Fruit fly (Drosophila melanogaster): ENCODE results near the gene mtrm.

mtrm gene

DNA sequence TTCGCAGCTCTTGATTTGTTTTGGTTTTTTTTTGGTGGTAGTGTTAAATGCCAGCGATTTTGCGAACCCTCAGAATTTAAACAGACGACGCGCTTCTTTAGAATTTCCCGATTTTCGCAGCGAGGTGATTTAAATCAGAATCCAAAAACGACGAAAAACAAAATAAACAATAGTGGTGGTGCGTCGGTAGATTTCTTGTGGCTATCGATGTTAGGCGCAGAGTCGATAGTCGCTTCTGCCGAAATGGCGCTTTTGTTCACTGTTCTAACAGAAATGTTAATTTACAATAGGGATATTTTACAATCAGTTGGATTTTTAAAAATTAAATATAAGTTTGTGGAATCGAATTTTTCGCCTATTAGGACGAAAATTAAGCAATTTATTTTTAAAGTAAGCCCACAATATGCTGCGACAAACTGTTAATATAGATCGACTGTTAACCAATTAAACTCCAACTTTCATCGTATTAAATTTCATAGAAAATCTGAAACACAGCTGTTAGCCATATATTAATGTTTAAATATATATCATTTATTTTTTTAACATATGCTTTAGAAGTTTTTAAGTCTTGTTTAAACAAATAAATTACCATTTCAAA lies 36.5 kb downstream of the mtrm start, which contains the start of gene CG6983:
Gene CG6983, minus strand, starts transcription at position 176 of the 598 bp plus-strand sequence.
- TF ChIP-seq CG2129 (GFP tag; IDR thresholded peaks at IDR 0.05; ENCODE audit: partially characterized antibody) (peak; percentile 30; the same call in 1 of the 2 replicates), ranshi (GFP tag; IDR thresholded peaks at IDR 0.05) (no peak), Eip74EF (GFP tag; optimal IDR thresholded peaks at IDR 0.05) (no peak), pnt (GFP tag; optimal IDR thresholded peaks at IDR 0.05) (no peak), CG1647 (GFP tag; optimal IDR thresholded peaks at IDR 0.05) (no peak), HmgZ (tag; optimal IDR thresholded peaks at IDR 0.05) (no peak), tna (GFP tag; IDR thresholded peaks at IDR 0.05; ENCODE audit: partially characterized antibody) (peak; percentile 61), ap (GFP tag; IDR thresholded peaks at IDR 0.05) (no peak), ind (GFP tag; optimal IDR thresholded peaks at IDR 0.05) (no peak), Ptx1 (GFP tag; IDR thresholded peaks at IDR 0.05) (no peak), scrt (GFP tag; optimal IDR thresholded peaks at IDR 0.05) (no peak), C15 (GFP tag; IDR thresholded peaks at IDR 0.05) (no peak), yki (optimal IDR thresholded peaks at IDR 0.05) (no peak), nerfin-2 (GFP tag; IDR thresholded peaks at IDR 0.05; ENCODE audit: partially characterized antibody) (no peak), pb (GFP tag; optimal IDR thresholded peaks at IDR 0.05) (no peak), toy (GFP tag; IDR thresholded peaks at IDR 0.05) (no peak), CrebB (tag; optimal IDR thresholded peaks at IDR 0.05) (no peak), Six4 (GFP tag; optimal IDR thresholded peaks at IDR 0.05) (no peak), dm (GFP tag; optimal IDR thresholded peaks at IDR 0.05) (no peak), CG10209 (GFP tag; optimal IDR thresholded peaks at IDR 0.05) (no peak), kay (GFP tag; optimal IDR thresholded peaks at IDR 0.05) (no peak), CTCF (GFP tag; optimal IDR thresholded peaks at IDR 0.05) (peak; percentile 96), tin (GFP tag; optimal IDR thresholded peaks at IDR 0.05) (no peak), fd96Cb (tag; optimal IDR thresholded peaks at IDR 0.05) (no peak), so (GFP tag; IDR thresholded peaks at IDR 0.05) (no peak), CG6854 (GFP tag; optimal IDR thresholded peaks at IDR 0.05) (no peak), CG7839 (tag; optimal IDR thresholded peaks at IDR 0.05) (no peak), phol (tag; optimal IDR thresholded peaks at IDR 0.05) (no peak), Hmr (GFP tag; optimal IDR thresholded peaks at IDR 0.05) (no peak), Xbp1 (GFP tag; optimal IDR thresholded peaks at IDR 0.05) (no peak), CG33213 (GFP tag; optimal IDR thresholded peaks at IDR 0.05) (no peak), tio (GFP tag; optimal IDR thresholded peaks at IDR 0.05) (no peak), Dip2 (GFP tag; IDR thresholded peaks at IDR 0.05) (no peak), ssp (GFP tag; IDR thresholded peaks at IDR 0.05) (no peak), CG30403 (GFP tag; optimal IDR thresholded peaks at IDR 0.05) (no peak), lab (GFP tag; optimal IDR thresholded peaks at IDR 0.05) (no peak), ro (GFP tag; IDR thresholded peaks at IDR 0.05) (no peak), CG7987 (GFP tag; optimal IDR thresholded peaks at IDR 0.05) (no peak), btn (GFP tag; optimal IDR thresholded peaks at IDR 0.05) (no peak), Adf1 (GFP tag; IDR thresholded peaks at IDR 0.05) (peak; percentile 4; the same call in 1 of the 2 replicates), CG18599 (GFP tag; optimal IDR thresholded peaks at IDR 0.05) (no peak), Sry-δ (GFP tag; optimal IDR thresholded peaks at IDR 0.05) (peak; percentile 94), CG2712 (tag; optimal IDR thresholded peaks at IDR 0.05) (no peak), CG9932 (GFP tag; IDR thresholded peaks at IDR 0.05) (peak; percentile 8; the same call in 1 of the 2 replicates), CG3838 (GFP tag; optimal IDR thresholded peaks at IDR 0.05) (no peak), dan (GFP tag; IDR thresholded peaks at IDR 0.05) (no peak), hth (optimal IDR thresholded peaks at IDR 0.05) (no peak), CG7271 (tag; optimal IDR thresholded peaks at IDR 0.05) (no peak), CG3163 (GFP tag; optimal IDR thresholded peaks at IDR 0.05) (no peak), Xrp1 (GFP tag; IDR thresholded peaks at IDR 0.05) (no peak; the same call in 1 of the 2 replicates), CG17186 (GFP tag; optimal IDR thresholded peaks at IDR 0.05) (peak; percentile 60), NC2β (GFP tag; optimal IDR thresholded peaks at IDR 0.05) (no peak)
